Fruit fly (Drosophila melanogaster) whole organism, prepupa: ENCODE measurements around the gene Targ2.

Source experiments
- Blimp-1 ChIP-seq: fragments of 200-800 bp; sonication (Bioruptor generic); optimal IDR thresholded peaks from 3 replicates; lab custom pipeline; 2017; ENCODE audit warnings: missing biosample characterization, missing genetic modification characterization, mild to moderate bottlenecking, moderate library complexity, missing genetic modification reagents
- CG10669 ChIP-seq: fragments of 200-800 bp; sonication (Bioruptor generic); optimal IDR thresholded peaks from 3 replicates; lab custom pipeline; 2018; ENCODE audit warnings: missing biosample characterization, mild to moderate bottlenecking, missing genetic modification characterization, moderate library complexity
- CG11294 ChIP-seq: fragments of 200-800 bp; sonication (Bioruptor generic); IDR thresholded peaks from 2 replicates; pipeline ENCODE4 v1.3.6; 2022; ENCODE audit warnings: missing biosample characterization, missing genetic modification characterization
- CG11762 ChIP-seq: fragments of 200-800 bp; sonication (Bioruptor generic); optimal IDR thresholded peaks from 3 replicates; lab custom pipeline; 2016; ENCODE audit warnings: missing biosample characterization, missing genetic modification characterization; ENCODE audit not compliant: insufficient read depth
- CG11902 ChIP-seq: fragments of 200-800 bp; sonication (Bioruptor generic); optimal IDR thresholded peaks from 3 replicates; lab custom pipeline; 2016; ENCODE audit warnings: missing biosample characterization, missing genetic modification characterization
- CG15336 ChIP-seq: fragments of 200-800 bp; sonication (Bioruptor generic); IDR thresholded peaks from 2 replicates; pipeline ENCODE4 v1.3.6; 2022; ENCODE audit warnings: missing biosample characterization, missing genetic modification characterization
- CG1621 ChIP-seq: fragments of 200-800 bp; sonication (Bioruptor generic); optimal IDR thresholded peaks from 3 replicates; lab custom pipeline; 2018; ENCODE audit warnings: missing biosample characterization, mild to moderate bottlenecking, missing genetic modification characterization
- CG16779 ChIP-seq: fragments of 200-800 bp; sonication (Bioruptor generic); optimal IDR thresholded peaks from 3 replicates; lab custom pipeline; 2017; ENCODE audit warnings: missing biosample characterization, mild to moderate bottlenecking, missing genetic modification characterization
- CG32006 ChIP-seq: fragments of 200-800 bp; sonication (Bioruptor generic); optimal IDR thresholded peaks from 3 replicates; lab custom pipeline; 2017; ENCODE audit warnings: missing biosample characterization, mild to moderate bottlenecking, missing genetic modification characterization
- CG34406 ChIP-seq: fragments of 200-800 bp; sonication (Bioruptor generic); optimal IDR thresholded peaks from 3 replicates; lab custom pipeline; 2016; ENCODE audit warnings: missing biosample characterization, missing genetic modification characterization
- CG3919 ChIP-seq: fragments of 200-800 bp; sonication (Bioruptor generic); optimal IDR thresholded peaks from 3 replicates; lab custom pipeline; 2016; ENCODE audit warnings: missing biosample characterization, missing genetic modification characterization
- CG4318 ChIP-seq: fragments of 200-800 bp; sonication (Bioruptor generic); optimal IDR thresholded peaks from 3 replicates; lab custom pipeline; 2017; ENCODE audit warnings: missing biosample characterization, mild to moderate bottlenecking, missing genetic modification characterization
- CG6163 ChIP-seq: fragments of 200-800 bp; sonication (Bioruptor generic); IDR thresholded peaks from 3 replicates; pipeline ENCODE4 v1.3.6; 2022; ENCODE audit warnings: missing biosample characterization, missing genetic modification characterization
- CG6276 ChIP-seq: fragments of 200-800 bp; sonication (Bioruptor generic); optimal IDR thresholded peaks from 2 replicates; lab custom pipeline; 2017; ENCODE audit warnings: missing biosample characterization, mild to moderate bottlenecking, missing genetic modification characterization
- CG6854 ChIP-seq: fragments of 200-800 bp; sonication (Bioruptor generic); optimal IDR thresholded peaks from 2 replicates; lab custom pipeline; 2017; ENCODE audit warnings: missing biosample characterization, mild to moderate bottlenecking, missing genetic modification characterization
- CG7368 ChIP-seq: fragments of 200-800 bp; sonication (Bioruptor generic); optimal IDR thresholded peaks from 3 replicates; lab custom pipeline; 2016; ENCODE audit warnings: missing biosample characterization, missing genetic modification characterization
- CG8119 ChIP-seq: fragments of 200-800 bp; sonication (Bioruptor generic); IDR thresholded peaks from 3 replicates; pipeline ENCODE4 v1.3.6; 2022; ENCODE audit warnings: missing biosample characterization, missing genetic modification characterization
- CG8319 ChIP-seq: fragments of 200-800 bp; sonication (Bioruptor generic); optimal IDR thresholded peaks from 3 replicates; lab custom pipeline; 2016; ENCODE audit warnings: missing biosample characterization, missing genetic modification characterization
- CG8632 ChIP-seq: fragments of 200-800 bp; sonication (Bioruptor generic); optimal IDR thresholded peaks from 3 replicates; lab custom pipeline; 2016; ENCODE audit warnings: missing biosample characterization, missing genetic modification characterization
- Eip78C ChIP-seq: fragments of 200-800 bp; sonication (Bioruptor generic); peaks from one replicate; lab custom pipeline; 2016; ENCODE audit warnings: missing biosample characterization, missing genetic modification characterization
- Ets21C ChIP-seq: fragments of 200-800 bp; sonication (Bioruptor generic); optimal IDR thresholded peaks from 3 replicates; lab custom pipeline; 2016; ENCODE audit warnings: missing biosample characterization, missing genetic modification characterization
- Ets96B ChIP-seq: fragments of 200-800 bp; optimal IDR thresholded peaks from 2 replicates; lab custom pipeline; 2019; ENCODE audit warnings: missing biosample characterization, mild to moderate bottlenecking, missing genetic modification characterization, moderate library complexity
- Gug ChIP-seq: fragments of 200-800 bp; sonication (Bioruptor generic); IDR thresholded peaks from 2 replicates; pipeline ENCODE4 v1.3.6; 2022; ENCODE audit warnings: missing biosample characterization, missing genetic modification characterization
- Hr4 ChIP-seq: fragments of 200-800 bp; sonication (Bioruptor generic); optimal IDR thresholded peaks from 3 replicates; lab custom pipeline; 2016; ENCODE audit warnings: missing biosample characterization, missing genetic modification characterization
- Lpt ChIP-seq: fragments of 200-800 bp; sonication (Bioruptor generic); optimal IDR thresholded peaks from 3 replicates; lab custom pipeline; 2016; ENCODE audit warnings: missing biosample characterization, missing genetic modification characterization
- OdsH ChIP-seq: fragments of 200-800 bp; sonication (Bioruptor generic); optimal IDR thresholded peaks from 3 replicates; lab custom pipeline; 2016; ENCODE audit warnings: missing biosample characterization, missing genetic modification characterization
- Sox14 ChIP-seq: fragments of 200-800 bp; sonication (Bioruptor generic); optimal IDR thresholded peaks from 3 replicates; lab custom pipeline; 2016; ENCODE audit warnings: missing biosample characterization, missing genetic modification characterization
- Sox15 ChIP-seq: fragments of 200-800 bp; sonication (Bioruptor generic); optimal IDR thresholded peaks from 3 replicates; lab custom pipeline; 2016; ENCODE audit warnings: missing biosample characterization, missing genetic modification characterization
- achi ChIP-seq: fragments of 200-800 bp; sonication (Bioruptor generic); optimal IDR thresholded peaks from 3 replicates; lab custom pipeline; 2016; ENCODE audit warnings: missing biosample characterization, missing genetic modification characterization
- dac ChIP-seq: fragments of 200-800 bp; sonication (Bioruptor generic); optimal IDR thresholded peaks from 2 replicates; lab custom pipeline; 2017; ENCODE audit warnings: missing biosample characterization, mild to moderate bottlenecking, missing genetic modification characterization
- dsx ChIP-seq: fragments of 200-800 bp; optimal IDR thresholded peaks from 3 replicates; lab custom pipeline; 2019; ENCODE audit warnings: missing biosample characterization, mild to moderate bottlenecking, missing genetic modification characterization, moderate library complexity; ENCODE audit not compliant: poor library complexity, severe bottlenecking
- eg ChIP-seq: fragments of 200-800 bp; sonication (Bioruptor generic); IDR thresholded peaks from 3 replicates; pipeline ENCODE4 v1.3.6; 2022; ENCODE audit warnings: missing biosample characterization, missing genetic modification characterization
- esn ChIP-seq: fragments of 200-800 bp; sonication (Bioruptor generic); optimal IDR thresholded peaks from 2 replicates; lab custom pipeline; 2016; ENCODE audit warnings: missing biosample characterization, mild to moderate bottlenecking, missing genetic modification characterization, moderate library complexity
- fd59A ChIP-seq: fragments of 200-800 bp; sonication (Bioruptor generic); optimal IDR thresholded peaks from 2 replicates; lab custom pipeline; 2017; ENCODE audit warnings: missing biosample characterization, mild to moderate bottlenecking, missing genetic modification characterization, missing genetic modification reagents
- fd85E ChIP-seq: fragments of 200-800 bp; sonication (Bioruptor generic); optimal IDR thresholded peaks from 3 replicates; lab custom pipeline; 2016; ENCODE audit warnings: missing biosample characterization, missing genetic modification characterization
- lz ChIP-seq: fragments of 200-800 bp; sonication (Bioruptor generic); optimal IDR thresholded peaks from 3 replicates; lab custom pipeline; 2016; ENCODE audit warnings: missing biosample characterization, missing genetic modification characterization
- net ChIP-seq: fragments of 200-800 bp; sonication (Bioruptor generic); optimal IDR thresholded peaks from 3 replicates; lab custom pipeline; 2016; ENCODE audit warnings: missing biosample characterization, missing genetic modification characterization
- pdm3 ChIP-seq: fragments of 200-800 bp; sonication (Bioruptor generic); optimal IDR thresholded peaks from 3 replicates; lab custom pipeline; 2016; ENCODE audit warnings: missing biosample characterization, missing genetic modification characterization
- salr ChIP-seq, 2 experiments: fragments of 200-800 bp; sonication (Bioruptor generic); optimal IDR thresholded peaks; 3 replicates each; lab custom pipeline; 2016 to 2018; ENCODE audit warnings: missing biosample characterization in 2 of 2, missing genetic modification characterization in 2 of 2, mild to moderate bottlenecking in 1 of 2
- svp ChIP-seq: fragments of 200-800 bp; sonication (Bioruptor generic); peaks from one replicate; lab custom pipeline; 2016; ENCODE audit warnings: missing biosample characterization, missing genetic modification characterization
- topi ChIP-seq: fragments of 200-800 bp; sonication (Bioruptor generic); optimal IDR thresholded peaks from 3 replicates; lab custom pipeline; 2016; ENCODE audit warnings: missing biosample characterization, missing genetic modification characterization
- vri ChIP-seq: fragments of 200-800 bp; sonication (Bioruptor generic); optimal IDR thresholded peaks from 3 replicates; lab custom pipeline; 2016; ENCODE audit warnings: missing biosample characterization, mild to moderate bottlenecking, missing genetic modification characterization

The Targ2 gene

dm6 chr3L:21230762-21231161 is 27.7 kb upstream of the Targ2 start:
- TF ChIP-seq CG4318 (GFP tag; lab: Kevin White, UChicago) (no peak), salr (GFP tag; optimal IDR thresholded peaks at IDR 0.05; lab: Kevin White, UChicago) (no peak), CG11902 (GFP tag; lab: Kevin White, UChicago) (no peak), net (GFP tag; lab: Kevin White, UChicago) (no peak), pdm3 (GFP tag; lab: Kevin White, UChicago) (no peak)

dm6 chr3L:21229764-21230163 is 26.7 kb upstream of the Targ2 start:
- TF ChIP-seq Gug (GFP tag; lab: Robert Waterston, UW) (peak; percentile 62), eg (GFP tag; lab: Robert Waterston, UW) (peak; percentile 82), salr (GFP tag; optimal IDR thresholded peaks at IDR 0.05; lab: Kevin White, UChicago) (peak in 1 of 2 experiments; percentile 69), CG8632 (GFP tag; lab: Kevin White, UChicago) (no peak), CG1621 (tag; lab: Kevin White, UChicago) (no peak), Ets21C (GFP tag; lab: Kevin White, UChicago) (no peak), fd85E (GFP tag; lab: Kevin White, UChicago) (no peak), CG11294 (peak; percentile 29; the same call in 1 of the 2 replicates), CG6276 (peak; percentile 88), OdsH (peak; percentile 52), esn (no peak), CG16779 (tag; lab: Kevin White, UChicago) (peak; percentile 12), Hr4 (GFP tag; lab: Kevin White, UChicago) (peak; percentile 92), dac (peak; percentile 78), CG8119 (GFP tag; lab: Robert Waterston, UW) (peak; percentile 89), pdm3 (GFP tag; lab: Kevin White, UChicago) (peak; percentile 57), Blimp-1 (GFP tag; lab: Kevin White, UChicago) (no peak), dsx (GFP tag; lab: Kevin White, UChicago) (no peak), CG8319 (GFP tag; lab: Kevin White, UChicago) (no peak), CG7368 (no peak), CG34406 (GFP tag; lab: Kevin White, UChicago) (no peak), CG32006 (GFP tag; lab: Kevin White, UChicago) (peak; percentile 90), CG15336 (GFP tag; lab: Robert Waterston, UW) (peak; percentile 89), Sox15 (no peak), Eip78C (GFP tag; lab: Kevin White, UChicago) (peak; percentile 89), CG11762 (GFP tag; lab: Kevin White, UChicago) (peak; percentile 19), net (GFP tag; lab: Kevin White, UChicago) (peak; percentile 68), svp (GFP tag; lab: Kevin White, UChicago) (no peak), achi (peak; percentile 51), vri (GFP tag; lab: Kevin White, UChicago) (no peak), fd59A (no peak), CG10669 (no peak), CG6163 (GFP tag; lab: Robert Waterston, UW) (peak; percentile 60), CG4318 (GFP tag; lab: Kevin White, UChicago) (peak; percentile 83), Lpt (peak; percentile 83), topi (GFP tag; lab: Kevin White, UChicago) (no peak), CG6854 (no peak), lz (GFP tag; lab: Kevin White, UChicago) (no peak), CG3919 (GFP tag; lab: Kevin White, UChicago) (peak; percentile 29), Sox14 (peak; percentile 11), Ets96B (tag; lab: Kevin White, UChicago) (no peak)
